Fruit fly (Drosophila melanogaster): Measurements from ENCODE around the gene BobA.

BobA gene

dm6 chr3L:14976026-14976425 lies 30.1 kb upstream of the BobA start (continued):
- TF ChIP-seq CG2199 (GFP tag; IDR thresholded peaks at IDR 0.05) (peak; percentile 95), Eip74EF (GFP tag; optimal IDR thresholded peaks at IDR 0.05) (no peak), chm (GFP tag; IDR thresholded peaks at IDR 0.05) (0 out of 2 replicates have a peak, but pooled peaks have one; percentile 57), gro (GFP tag; optimal IDR thresholded peaks at IDR 0.05) (no peak), CG15696 (tag; optimal IDR thresholded peaks at IDR 0.05) (peak; percentile 24), CG14710 (tag; optimal IDR thresholded peaks at IDR 0.05) (no peak), CG16813 (GFP tag; IDR thresholded peaks at IDR 0.05; ENCODE audit: partially characterized antibody) (no peak), fd102C (GFP tag; optimal IDR thresholded peaks at IDR 0.05) (peak; percentile 0), D (optimal IDR thresholded peaks at IDR 0.05) (no peak), D (GFP tag; optimal IDR thresholded peaks at IDR 0.05) (no peak), gt (GFP tag; IDR thresholded peaks at IDR 0.05) (no peak), jing (GFP tag; optimal IDR thresholded peaks at IDR 0.05) (no peak), CG6813 (GFP tag; optimal IDR thresholded peaks at IDR 0.05) (no peak), Blimp-1 (GFP tag; optimal IDR thresholded peaks at IDR 0.05) (no peak)

- TF ChIP-seq trh (GFP tag; optimal IDR thresholded peaks at IDR 0.05) (no peak), al (GFP tag; IDR thresholded peaks at IDR 0.05) (no peak), MTF-1 (GFP tag; optimal IDR thresholded peaks at IDR 0.05; ENCODE audit: borderline replicate concordance) (no peak), D (optimal IDR thresholded peaks at IDR 0.05) (peak; percentile 92), D (GFP tag; optimal IDR thresholded peaks at IDR 0.05) (no peak), C15 (GFP tag; IDR thresholded peaks at IDR 0.05) (no peak), psq (GFP tag; optimal IDR thresholded peaks at IDR 0.05) (no peak), CG7987 (GFP tag; optimal IDR thresholded peaks at IDR 0.05) (no peak), fru (optimal IDR thresholded peaks at IDR 0.05) (no peak), CG1233 (GFP tag; optimal IDR thresholded peaks at IDR 0.05) (no peak), Nf-YB (GFP tag; optimal IDR thresholded peaks at IDR 0.05) (peak; percentile 84), CG10959 (GFP tag; IDR thresholded peaks at IDR 0.05) (peak; percentile 22; the same call in 1 of the 2 replicates), Xbp1 (GFP tag; optimal IDR thresholded peaks at IDR 0.05) (no peak), CG15479 (GFP tag; optimal IDR thresholded peaks at IDR 0.05) (peak; percentile 56), CG15601 (tag; optimal IDR thresholded peaks at IDR 0.05) (no peak), cad (GFP tag; optimal IDR thresholded peaks at IDR 0.05) (no peak), HLHmδ (GFP tag; optimal IDR thresholded peaks at IDR 0.05) (no peak), CG10654 (GFP tag; optimal IDR thresholded peaks at IDR 0.05) (no peak), CG12942 (GFP tag; optimal IDR thresholded peaks at IDR 0.05) (no peak), CG3838 (GFP tag; optimal IDR thresholded peaks at IDR 0.05) (no peak), nerfin-2 (GFP tag; IDR thresholded peaks at IDR 0.05; ENCODE audit: partially characterized antibody) (no peak), jing (GFP tag; optimal IDR thresholded peaks at IDR 0.05) (no peak), lilli (GFP tag; optimal IDR thresholded peaks at IDR 0.05) (peak; percentile 12), nau (GFP tag; optimal IDR thresholded peaks at IDR 0.05) (no peak), ssp (GFP tag; IDR thresholded peaks at IDR 0.05) (no peak), luna (GFP tag; optimal IDR thresholded peaks at IDR 0.05) (no peak), onecut (GFP tag; IDR thresholded peaks at IDR 0.05) (no peak), CG8765 (GFP tag; IDR thresholded peaks at IDR 0.05) (no peak), Bteb2 (GFP tag; optimal IDR thresholded peaks at IDR 0.05) (no peak), CG6791 (GFP tag; IDR thresholded peaks at IDR 0.05; ENCODE audit: partially characterized antibody) (0 out of 3 replicates have a peak, but pooled peaks have one; percentile 43), CG4707 (GFP tag; optimal IDR thresholded peaks at IDR 0.05) (no peak), Med (GFP tag) (peak; percentile 32), Ravus (GFP tag; IDR thresholded peaks at IDR 0.05) (no peak), chm (GFP tag; IDR thresholded peaks at IDR 0.05) (peak; percentile 50; the same call in 1 of the 2 replicates), CG30431 (GFP tag; optimal IDR thresholded peaks at IDR 0.05) (no peak), Tbp (GFP tag; optimal IDR thresholded peaks at IDR 0.05) (peak; percentile 13), sqz (GFP tag; optimal IDR thresholded peaks at IDR 0.05) (no peak), Nf-YC (tag; optimal IDR thresholded peaks at IDR 0.05) (peak; percentile 66), Usf (GFP tag; optimal IDR thresholded peaks at IDR 0.05) (no peak), CG31365 (tag; optimal IDR thresholded peaks at IDR 0.05) (no peak)
Measured at dm6 chr3L:14974952-14975351, 29.0 kb upstream of the BobA start.
